Worm (Caenorhabditis elegans): ENCODE data around the gene F23H12.10.

The F23H12.10 gene

DNA sequence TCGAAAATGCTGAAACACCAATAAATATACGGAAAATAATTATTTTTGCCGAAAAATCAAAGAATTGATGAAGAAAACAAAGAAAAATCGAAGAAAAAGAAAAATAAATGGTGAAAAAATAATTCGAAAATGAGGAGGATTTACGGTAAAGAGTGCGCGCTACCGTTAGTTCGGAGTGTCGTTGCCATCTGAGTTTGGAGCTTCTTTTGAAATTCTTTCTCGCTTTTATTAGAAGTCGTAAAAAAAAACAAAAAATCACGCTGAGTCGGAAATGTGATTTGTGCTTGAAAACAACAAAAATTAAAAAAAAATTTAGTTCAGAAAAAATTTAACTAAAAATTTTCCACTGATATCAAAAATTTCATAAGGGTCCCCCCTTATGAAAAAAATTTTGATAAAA, at the start of gene F23H12.10:
Gene F23H12.10 (minus strand): TSS at position 12 of the 400 bp plus-strand sequence.
- TF ChIP-seq attf-3 (GFP tag; conservative IDR thresholded peaks at IDR 0.05): peak; percentile 55; the same call in 1 of the 2 replicates

DNA sequence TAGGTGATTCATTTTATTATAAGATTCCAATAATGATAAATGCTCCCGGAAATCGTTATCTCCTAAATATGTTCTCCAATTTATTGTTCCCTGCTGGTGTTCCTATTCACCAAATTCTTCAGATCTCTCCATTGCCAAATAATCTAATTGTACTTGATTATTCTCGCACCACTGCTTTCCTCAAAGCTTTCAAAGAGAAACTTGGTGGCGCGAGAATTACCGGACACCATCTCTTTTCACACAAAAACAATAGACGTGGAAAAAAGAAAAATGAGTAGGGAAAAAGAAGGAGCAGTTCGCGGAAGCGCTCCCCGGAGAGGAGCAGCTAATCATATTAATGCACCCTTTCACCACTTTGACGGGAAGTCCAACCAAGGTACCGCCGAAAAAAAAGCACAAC, 47.3 kb upstream of the F23H12.10 start:
- TF ChIP-seq ceh-40 (GFP tag; IDR thresholded peaks at IDR 0.05) (no peak), nhr-179 (tag; optimal IDR thresholded peaks at IDR 0.05) (no peak), hrde-1 (tag; optimal IDR thresholded peaks at IDR 0.05; ENCODE audit: borderline replicate concordance) (no peak), nhr-27 (tag; optimal IDR thresholded peaks at IDR 0.05) (no peak), rcor-1 (GFP tag; IDR thresholded peaks at IDR 0.05) (no peak), tbp1 (GFP tag; optimal IDR thresholded peaks at IDR 0.05) (no peak), F37B4.10 (GFP tag; IDR thresholded peaks at IDR 0.05) (no peak), F22D6.2 (tag; optimal IDR thresholded peaks at IDR 0.05) (no peak), atf-7 (tag; optimal IDR thresholded peaks at IDR 0.05) (no peak), ceh-91 (GFP tag; IDR thresholded peaks at IDR 0.05) (no peak), F55B11.4 (tag; optimal IDR thresholded peaks at IDR 0.05; ENCODE audit: borderline replicate concordance, insufficient read depth) (no peak)

DNA sequence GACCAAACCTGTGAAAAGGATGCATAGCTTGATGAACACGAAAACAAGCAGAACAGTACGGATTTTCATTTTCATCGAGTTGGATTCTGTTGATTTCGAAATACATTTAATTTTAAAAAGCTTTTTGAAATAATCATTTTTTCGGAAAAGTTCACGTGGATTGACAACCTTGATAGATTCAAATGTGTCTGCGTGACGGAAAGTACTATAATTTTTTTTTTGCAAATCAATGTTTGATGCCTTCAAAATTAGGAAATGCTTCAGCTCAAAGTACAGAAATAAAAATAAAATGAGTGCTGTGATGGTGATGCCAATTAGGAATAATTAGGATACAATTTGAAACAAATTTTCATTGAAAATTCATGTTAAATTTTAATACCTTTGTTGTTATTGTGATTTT, 46.8 kb upstream of the F23H12.10 start, which contains the start of gene C54D10.4:
Gene C54D10.4 (minus strand): TSS at position 101 of the 400 bp plus-strand sequence.
- TF ChIP-seq B0336.3 (GFP tag; IDR thresholded peaks at IDR 0.05) (no peak), F52B5.7 (tag; optimal IDR thresholded peaks at IDR 0.05) (no peak), gei-17 (GFP tag; optimal IDR thresholded peaks at IDR 0.05) (no peak), ztf-25 (GFP tag; IDR thresholded peaks at IDR 0.05) (no peak), B0261.1 (tag; optimal IDR thresholded peaks at IDR 0.05) (no peak), him-1 (tag; optimal IDR thresholded peaks at IDR 0.05) (no peak), lin-26 (GFP tag; IDR thresholded peaks at IDR 0.05) (no peak), Y79H2A.3 (GFP tag; conservative IDR thresholded peaks at IDR 0.05) (no peak), unc-62 (GFP tag; optimal IDR thresholded peaks at IDR 0.05) (no peak), lsl-1 (GFP tag; optimal IDR thresholded peaks at IDR 0.05) (no peak), B0035.1 (tag; optimal IDR thresholded peaks at IDR 0.05) (no peak), rec-8 (tag; optimal IDR thresholded peaks at IDR 0.05) (no peak), F49E8.2 (tag; optimal IDR thresholded peaks at IDR 0.05; ENCODE audit: insufficient read depth) (no peak), F57A8.1 (GFP tag; optimal IDR thresholded peaks at IDR 0.05) (no peak)

DNA sequence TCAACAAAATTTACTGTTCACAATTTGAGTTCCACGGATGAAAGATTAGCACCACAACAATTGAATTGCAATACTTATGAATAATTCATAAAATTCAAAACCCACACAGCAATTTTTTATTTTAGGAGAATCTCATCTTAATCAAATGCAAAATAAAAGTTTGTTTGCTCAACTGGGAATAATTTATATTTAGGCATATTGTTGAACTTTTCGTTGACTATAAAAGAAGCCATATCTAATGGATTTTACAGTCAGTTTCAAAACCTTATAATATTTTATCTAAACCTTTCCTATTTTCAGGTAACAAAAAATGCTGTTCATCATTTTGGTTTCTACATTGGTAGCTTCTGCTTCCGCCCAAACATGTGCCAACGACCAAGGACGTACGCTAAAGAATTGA, 44.2 kb upstream of the F23H12.10 start, which contains the start of gene C54D10.3:
Gene C54D10.3 (plus strand): TSS at position 301 of the 400 bp plus-strand sequence.
- no peak for TF ChIP-seq K11D2.4 (GFP tag; IDR thresholded peaks at IDR 0.05)
- no peak for TF ChIP-seq ekl-4 (GFP tag; IDR thresholded peaks at IDR 0.05)
- TF ChIP-seq pha-4 (tag; optimal IDR thresholded peaks at IDR 0.05): no peak
- no peak for TF ChIP-seq efl-1 (GFP tag; optimal IDR thresholded peaks at IDR 0.05)
- no peak for TF ChIP-seq K12H6.12 (tag; optimal IDR thresholded peaks at IDR 0.05)
- TF ChIP-seq nhr-90 (tag; optimal IDR thresholded peaks at IDR 0.05): no peak
- no peak for TF ChIP-seq T07F8.4 (tag; optimal IDR thresholded peaks at IDR 0.05)
- TF ChIP-seq snpc-1.3 (tag; optimal IDR thresholded peaks at IDR 0.05; ENCODE audit: insufficient read depth): no peak
- no peak for TF ChIP-seq gei-17 (GFP tag; optimal IDR thresholded peaks at IDR 0.05)
- no peak for TF ChIP-seq ceh-79 (tag; optimal IDR thresholded peaks at IDR 0.05)
- TF ChIP-seq xnd-1 (tag; optimal IDR thresholded peaks at IDR 0.05): no peak

All from whole organism, young adult.